Fruit fly (Drosophila melanogaster) whole organism, larva: ENCODE data around the gene gammaSnap2.
A peak's percentile ranks its signal among the peaks of the same experiment; 100 is the strongest.

Experiments used
- noc ChIP-seq: fragments of 200-800 bp; sonication (Bioruptor generic); optimal IDR thresholded peaks from 3 replicates; lab custom pipeline; 2019; ENCODE audit warnings: missing biosample characterization, mild to moderate bottlenecking, missing genetic modification characterization, moderate library complexity

The gammaSnap2 gene

DNA sequence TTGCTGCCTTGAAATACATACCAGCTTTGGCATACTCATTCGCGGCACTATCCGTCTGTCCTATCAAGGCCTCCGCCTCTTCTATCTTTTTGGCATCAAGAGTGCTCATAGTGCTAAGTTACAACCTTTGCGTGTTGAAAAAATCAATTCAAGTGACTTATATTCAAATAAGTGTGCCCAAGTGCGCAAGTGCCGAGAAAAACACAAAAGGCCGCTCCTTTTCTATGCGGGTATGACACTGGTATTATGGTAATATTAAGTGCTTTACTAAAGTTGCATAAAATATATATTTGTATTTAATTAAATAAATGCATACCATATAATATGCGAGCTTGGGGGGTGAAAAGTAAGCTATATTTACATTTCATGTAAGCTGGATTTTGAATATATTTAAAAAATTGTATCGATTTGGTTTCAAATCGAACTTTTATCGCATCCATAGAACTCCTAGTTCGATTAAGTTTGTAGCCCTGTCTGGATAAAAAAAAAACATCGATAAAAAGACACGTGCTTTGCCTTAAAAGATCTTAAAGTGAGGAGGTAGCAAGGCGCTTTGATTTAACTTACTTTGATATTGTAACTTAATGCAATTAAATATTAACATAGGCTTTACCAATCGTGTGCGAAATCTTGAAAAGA, at the start of gene gammaSnap2, which contains the start of gene ATPsynepsilonL:
TSS of gene gammaSnap2 (minus strand) at position 135 of the 639 bp plus-strand sequence.
TSS of gene ATPsynepsilonL (plus strand) at position 508 of the 639 bp plus-strand sequence.
- TF ChIP-seq noc (tag; lab: Kevin White, UChicago), result no peak

DNA sequence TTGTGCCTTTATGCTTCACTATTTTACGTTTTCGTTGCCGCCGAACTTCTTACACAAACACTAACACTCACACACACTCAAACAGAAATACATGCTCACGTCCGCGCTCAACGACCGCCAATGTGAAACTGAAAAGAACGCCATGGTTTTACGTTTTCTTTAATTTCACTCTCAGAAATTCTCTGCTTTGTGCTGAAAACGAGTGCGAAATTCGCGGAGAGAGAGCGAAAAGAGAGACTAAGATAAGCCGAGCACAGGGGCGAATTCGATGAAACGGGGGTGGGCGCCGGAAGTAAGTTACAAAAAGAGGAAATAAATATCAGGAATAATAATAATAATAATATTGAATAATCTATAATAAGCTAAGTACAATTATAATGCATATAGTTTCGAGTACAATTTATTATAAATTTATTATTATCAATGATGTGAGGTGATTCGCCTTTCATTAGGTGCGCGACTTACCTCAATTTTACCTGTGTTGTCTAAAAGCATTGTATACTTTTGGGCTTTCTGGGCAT, 49.2 kb upstream of the gammaSnap2 start, which contains the start of gene Best1:
TSS of gene Best1 (minus strand) at position 132 of the 521 bp plus-strand sequence.
- TF ChIP-seq noc (tag; lab: Kevin White, UChicago), result peak; percentile 92

DNA sequence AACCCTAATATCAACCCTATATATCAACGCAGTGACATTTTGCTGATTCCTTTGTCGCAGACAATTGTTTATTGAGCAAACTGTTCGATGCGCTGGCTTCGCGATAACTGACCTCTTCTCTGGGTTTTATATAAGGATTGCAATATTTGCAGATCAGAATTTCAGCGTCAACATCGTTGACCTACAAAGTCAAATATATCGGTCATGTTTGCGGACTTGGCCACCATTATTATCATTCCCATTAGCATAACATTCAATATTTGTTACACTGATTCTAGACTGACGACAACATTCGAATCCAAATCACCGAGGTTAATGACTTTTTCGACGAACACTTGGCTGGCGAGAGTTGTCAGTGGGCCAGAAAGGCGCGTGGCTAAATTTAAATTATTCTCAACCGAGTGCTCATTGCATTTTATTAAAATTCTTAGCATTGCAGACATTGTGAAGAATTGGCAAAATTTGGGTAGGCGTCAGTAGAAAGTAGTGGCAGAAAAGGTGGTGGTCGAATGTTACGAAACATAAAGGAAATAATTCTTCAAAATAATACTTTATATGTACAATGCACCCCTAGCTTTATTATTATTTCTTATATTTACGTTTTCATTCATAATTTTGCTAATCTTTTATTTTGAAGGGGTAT, 48.0 kb upstream of the gammaSnap2 start:
- TF ChIP-seq noc (tag; lab: Kevin White, UChicago), result no peak

DNA sequence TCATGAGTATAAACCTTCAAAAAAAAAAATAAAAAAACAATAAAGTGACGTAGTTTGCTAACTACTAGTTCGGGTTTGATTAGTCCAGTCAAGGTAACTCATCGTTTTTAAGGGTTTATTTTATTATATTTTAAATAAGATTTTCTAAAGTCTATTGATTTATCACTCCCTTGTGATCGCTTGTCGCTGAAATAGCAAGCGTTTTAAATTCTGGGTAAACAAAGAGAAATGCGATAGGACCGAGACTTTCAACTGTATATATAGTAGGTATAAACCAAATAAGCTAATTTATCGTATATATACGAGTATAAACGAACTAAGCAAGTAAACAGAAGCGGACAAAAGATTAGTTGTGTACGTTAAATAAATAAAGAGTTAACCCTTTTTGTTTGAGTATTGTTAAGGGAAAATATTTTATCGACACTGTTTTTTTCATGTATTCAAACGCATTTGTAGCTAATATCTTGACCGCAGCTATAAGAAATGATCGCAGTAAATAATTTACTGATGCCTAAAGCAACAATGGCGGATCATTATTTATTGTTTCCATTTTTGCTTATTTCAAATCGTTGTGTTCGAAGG, 47.4 kb upstream of the gammaSnap2 start:
- TF ChIP-seq noc (tag; lab: Kevin White, UChicago), result no peak

DNA sequence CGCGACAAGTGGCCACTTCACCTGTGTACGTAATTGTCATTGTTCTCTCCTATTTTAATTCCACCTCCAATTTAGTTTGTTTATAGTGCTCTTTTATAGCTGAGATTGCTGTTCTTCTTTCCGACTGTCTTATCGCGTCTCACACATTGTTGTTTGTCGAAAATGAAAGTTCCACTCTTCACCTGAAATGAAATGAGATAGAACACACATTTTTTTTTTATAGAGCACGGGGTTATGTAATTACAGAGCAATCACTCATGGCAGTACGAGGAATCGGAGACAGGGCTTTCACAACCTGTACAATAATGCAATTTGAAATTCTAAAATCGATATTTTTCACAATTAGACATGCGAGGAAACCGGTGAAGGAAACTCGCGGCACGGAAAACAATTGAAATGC, 46.1 kb upstream of the gammaSnap2 start:
- TF ChIP-seq noc (tag; lab: Kevin White, UChicago), result no peak

DNA sequence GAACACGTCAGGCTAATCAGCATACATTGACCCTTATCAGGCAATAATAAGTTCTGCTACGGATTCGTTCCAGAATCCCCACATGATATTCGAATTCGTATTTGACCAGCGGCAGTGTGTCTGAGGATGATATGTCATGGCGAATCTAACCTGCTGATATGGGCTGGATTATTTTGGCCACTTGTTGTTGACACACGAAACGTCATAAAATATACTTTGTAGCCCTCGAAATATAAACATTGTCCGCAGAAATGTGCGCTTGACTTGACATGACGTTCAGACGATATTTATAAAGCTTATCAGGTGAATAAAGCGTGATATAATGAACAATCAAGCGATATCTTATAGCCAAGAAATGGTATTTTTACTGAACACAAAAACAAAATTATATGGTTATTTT, 45.1 kb upstream of the gammaSnap2 start:
- peak; percentile 74 for TF ChIP-seq noc (tag; lab: Kevin White, UChicago)

DNA sequence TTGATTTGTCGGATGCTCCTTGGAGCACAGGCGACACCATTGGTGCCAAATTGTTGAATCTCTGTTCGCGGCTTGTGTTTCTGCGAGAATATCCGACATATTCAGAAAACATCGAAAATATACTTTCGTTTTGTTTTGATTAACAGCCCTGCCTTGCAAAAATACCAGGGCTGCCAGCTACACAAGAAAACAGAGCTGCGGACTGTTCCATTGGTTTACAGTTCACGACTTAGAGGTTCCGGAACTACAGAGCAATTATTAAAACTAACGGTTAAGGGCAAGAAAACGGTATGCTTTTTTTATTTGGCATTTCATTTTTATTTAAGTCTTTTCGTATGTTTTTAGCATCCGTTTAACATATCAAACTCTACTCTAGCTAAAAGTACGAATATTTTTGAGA, 40.0 kb upstream of the gammaSnap2 start, which contains the start of gene CG6254:
TSS of gene CG6254 (minus strand) at position 169 of the 400 bp plus-strand sequence.
- TF ChIP-seq noc (tag; lab: Kevin White, UChicago), result no peak

DNA sequence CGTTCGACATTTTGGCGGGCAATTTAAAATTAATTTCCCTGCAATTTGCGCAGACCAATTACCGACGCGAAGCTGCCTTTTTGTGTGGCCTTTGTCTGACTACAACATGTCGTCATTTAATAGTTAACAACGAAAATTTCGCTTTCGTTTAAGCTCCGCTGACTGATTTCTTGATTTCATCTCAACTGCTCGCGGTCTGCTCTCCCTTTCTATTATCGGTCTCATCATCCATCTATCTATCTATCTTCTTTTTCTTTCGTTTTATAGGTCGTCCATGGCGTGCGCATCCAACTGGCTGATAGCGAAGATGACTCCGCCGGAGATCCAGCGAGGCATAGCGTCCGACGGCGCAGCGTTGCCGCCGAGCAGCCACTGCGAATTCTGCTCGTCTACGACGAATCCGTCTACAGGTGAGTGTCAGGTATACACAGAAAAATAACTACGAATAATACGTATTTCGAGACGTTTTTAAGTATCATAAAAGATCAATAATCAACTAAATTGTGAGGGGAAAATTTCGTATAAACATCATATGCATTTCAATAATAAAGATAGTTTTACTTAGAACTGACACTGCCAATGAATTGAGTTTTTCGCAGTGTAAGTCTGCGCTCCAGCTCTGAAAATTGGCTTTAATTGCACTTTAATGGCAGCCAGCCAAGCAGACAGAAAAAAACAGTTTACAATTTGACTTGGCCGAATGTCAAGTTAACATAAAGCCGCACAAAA, 32.9 kb upstream of the gammaSnap2 start:
- no peak for TF ChIP-seq noc (tag; lab: Kevin White, UChicago)

DNA sequence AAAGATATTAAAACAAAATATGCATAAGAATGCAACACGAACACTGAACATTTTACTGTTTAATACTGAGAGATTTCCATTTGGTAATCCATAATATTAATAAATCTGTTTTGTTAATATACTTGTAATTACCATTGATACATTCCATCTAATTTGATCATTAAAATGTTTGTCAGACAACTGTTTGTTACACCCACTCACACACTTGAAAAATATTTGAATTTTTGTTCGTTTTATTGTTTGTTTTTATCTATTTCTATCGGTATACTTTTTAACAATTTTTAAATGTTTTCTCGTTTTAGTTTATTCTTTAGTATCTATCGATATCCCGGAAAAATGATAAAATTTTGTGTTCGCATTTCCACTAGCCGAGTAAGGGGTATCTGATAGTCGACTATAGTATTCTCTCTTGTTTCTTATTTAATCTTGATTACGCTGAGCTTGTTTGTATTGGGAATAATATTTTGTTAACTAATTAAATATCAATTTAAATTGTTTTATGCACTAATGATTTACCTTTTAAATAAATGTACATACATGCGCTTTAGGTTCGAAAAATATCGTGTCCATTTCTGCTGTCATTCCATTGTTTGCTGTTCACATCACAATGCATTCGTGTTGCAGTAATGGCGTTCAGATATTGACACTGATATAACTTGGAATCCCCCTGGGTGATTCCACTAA, 30.8 kb upstream of the gammaSnap2 start, which contains the start of gene CG34303:
TSS of gene CG34303 (minus strand) at position 51 of the 684 bp plus-strand sequence.
- TF ChIP-seq noc (tag; lab: Kevin White, UChicago), result no peak

DNA sequence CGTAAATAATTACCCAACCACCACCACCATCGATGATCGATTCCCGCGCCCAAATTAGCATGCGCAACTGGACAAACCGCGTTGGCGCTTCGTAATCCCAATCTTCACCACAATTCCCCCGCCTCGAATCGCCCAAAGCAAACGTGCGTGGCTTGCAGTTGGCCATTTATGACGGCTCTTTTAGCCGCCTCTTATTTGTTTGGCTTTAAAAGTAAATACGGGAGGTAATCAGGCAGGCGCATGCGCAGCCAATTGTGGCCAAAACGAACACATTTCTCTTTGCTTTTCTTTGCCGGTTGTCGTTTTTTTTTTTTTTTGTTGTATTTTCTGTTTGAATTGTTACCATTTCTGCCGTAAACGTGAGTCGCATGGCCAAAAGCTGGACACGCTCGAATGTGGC, 29.4 kb upstream of the gammaSnap2 start:
- no peak for TF ChIP-seq noc (tag; lab: Kevin White, UChicago)

DNA sequence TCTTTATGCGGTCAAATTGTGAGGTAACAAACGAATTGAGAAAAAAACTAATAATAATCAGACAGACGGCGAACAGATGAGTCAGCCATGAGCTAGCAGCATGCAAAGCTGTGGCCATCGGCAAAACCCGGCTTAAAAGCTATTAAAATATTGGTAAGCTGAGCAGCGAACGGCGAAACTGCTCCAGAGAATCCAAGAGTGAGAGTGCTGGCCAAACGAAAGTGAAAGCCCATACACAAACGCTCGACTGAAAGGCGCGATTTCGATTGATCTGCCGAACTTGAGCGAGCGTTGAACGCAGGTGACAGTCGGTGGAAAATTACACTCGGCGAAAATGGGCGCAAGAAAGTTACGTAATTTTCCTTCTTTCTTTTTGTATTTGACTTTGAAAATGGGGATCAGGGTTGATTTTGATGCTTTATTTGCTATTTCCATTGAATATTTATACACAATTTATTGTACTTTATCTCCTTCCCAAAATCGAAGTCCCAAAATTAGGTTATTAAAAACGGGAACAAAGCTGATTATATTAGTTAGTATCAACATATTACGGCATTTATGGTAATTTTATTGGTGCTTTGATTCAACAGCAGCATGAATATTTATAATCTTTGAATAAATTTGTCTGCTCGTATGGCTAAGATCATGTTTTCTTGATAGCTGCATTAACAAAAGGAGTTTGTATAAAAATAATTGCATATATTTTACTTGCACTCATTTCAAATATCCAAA, 28.6 kb upstream of the gammaSnap2 start:
- TF ChIP-seq noc (tag; lab: Kevin White, UChicago), result no peak

DNA sequence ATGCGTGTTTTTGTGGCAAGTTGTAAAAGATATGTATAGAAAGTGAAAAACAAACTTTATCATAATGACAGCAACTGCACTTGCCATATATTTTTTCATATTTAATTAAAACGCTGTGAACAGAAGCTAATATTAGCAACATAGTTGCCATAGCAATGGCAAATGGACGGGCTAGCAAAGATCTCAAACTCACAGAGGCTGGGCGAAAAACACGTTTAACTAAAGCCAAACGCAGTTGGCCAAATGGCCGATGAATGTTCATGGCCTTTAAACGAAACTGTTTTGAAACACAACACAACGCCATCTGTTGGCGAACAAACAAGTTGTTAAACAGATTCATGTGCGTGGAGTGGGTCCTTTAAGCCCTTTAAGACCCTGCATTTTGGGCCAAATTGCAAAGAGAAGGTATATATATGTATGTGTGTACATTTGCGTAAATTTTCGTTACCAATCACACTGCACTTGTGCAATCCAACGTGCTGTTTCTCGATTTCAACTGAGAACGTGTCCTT, 27.2 kb upstream of the gammaSnap2 start:
- TF ChIP-seq noc (tag; lab: Kevin White, UChicago), result no peak

DNA sequence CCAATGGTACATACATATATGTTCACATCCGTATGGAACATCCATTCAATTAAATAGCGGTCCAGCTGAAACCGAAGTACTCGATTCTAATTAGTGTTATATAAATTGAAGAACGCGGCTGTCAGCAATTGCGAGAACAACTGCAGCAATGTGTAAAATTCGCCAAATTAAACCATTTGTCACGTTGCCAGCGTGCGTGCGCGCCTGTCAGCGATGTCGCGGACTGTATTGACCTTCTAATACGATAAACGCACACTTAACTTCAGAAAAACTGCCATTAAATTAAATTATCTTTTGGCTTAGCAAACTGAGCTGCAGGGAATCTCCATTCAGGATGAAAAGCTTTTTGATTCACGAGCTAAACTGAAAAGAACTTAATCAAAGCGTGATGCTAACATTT, 26.0 kb upstream of the gammaSnap2 start:
- TF ChIP-seq noc (tag; lab: Kevin White, UChicago), result no peak
